Worm (Caenorhabditis elegans): ENCODE data around the gene abu-2.
A peak's percentile ranks its signal among the peaks of the same experiment; 100 is the strongest.

Gene abu-2

DNA sequence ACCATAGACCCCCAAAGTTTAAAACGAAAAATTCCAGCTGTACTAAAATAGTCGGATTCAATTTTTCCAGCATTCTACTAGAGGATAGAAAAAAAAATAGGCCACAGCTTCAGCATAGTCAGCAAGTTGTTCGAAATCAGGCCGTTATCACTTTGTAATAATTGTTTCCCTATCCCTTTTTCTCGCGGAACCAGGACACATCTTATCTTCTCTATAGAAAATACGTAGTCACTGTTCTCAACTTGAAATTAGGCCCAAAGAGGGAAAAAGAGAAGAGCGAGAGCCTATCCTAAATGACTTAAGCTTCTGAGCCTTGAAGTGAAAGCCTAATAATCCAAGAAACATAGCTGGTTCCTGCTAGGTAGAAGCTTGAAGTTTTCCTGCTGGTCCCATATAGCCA lies 35.2 kb upstream of the abu-2 start:
- TF ChIP-seq nhr-102 (tag; optimal IDR thresholded peaks at IDR 0.05), result no peak
- TF ChIP-seq dmd-6 (GFP tag; IDR thresholded peaks at IDR 0.05), result no peak
- peak; percentile 19 for TF ChIP-seq hlh-30 (tag; optimal IDR thresholded peaks at IDR 0.05; ENCODE audit: insufficient read depth)
- TF ChIP-seq ceh-62 (tag; optimal IDR thresholded peaks at IDR 0.05), result no peak
- TF ChIP-seq ceh-32 (tag; optimal IDR thresholded peaks at IDR 0.05; ENCODE audit: poor library complexity), result no peak
- no peak for TF ChIP-seq dmd-8 (GFP tag; IDR thresholded peaks at IDR 0.05)
- TF ChIP-seq hif-1 (tag; optimal IDR thresholded peaks at IDR 0.05), result no peak
- TF ChIP-seq lim-7 (GFP tag; IDR thresholded peaks at IDR 0.05), result no peak
- peak in 1 of 2 experiments; percentile 22 for TF ChIP-seq lsy-2 (tag; optimal IDR thresholded peaks at IDR 0.05)
- no peak for TF ChIP-seq ceh-82 (tag; optimal IDR thresholded peaks at IDR 0.05)
- TF ChIP-seq F49E8.2 (tag; optimal IDR thresholded peaks at IDR 0.05; ENCODE audit: borderline replicate concordance), result no peak
- no peak for TF ChIP-seq pqm-1 (tag; optimal IDR thresholded peaks at IDR 0.05)
- TF ChIP-seq duxl-1 (tag; optimal IDR thresholded peaks at IDR 0.05; ENCODE audit: poor library complexity), result peak; percentile 64
- no peak for TF ChIP-seq mxl-2 (GFP tag; conservative IDR thresholded peaks at IDR 0.05)
- no peak for TF ChIP-seq unc-62 (GFP tag; optimal IDR thresholded peaks at IDR 0.05 in 1 of 2)
- TF ChIP-seq unc-62 (tag; optimal IDR thresholded peaks at IDR 0.05), result no peak
- TF ChIP-seq skn-1 (tag; optimal IDR thresholded peaks at IDR 0.05), result no peak
- no peak for TF ChIP-seq mdl-1 (tag; optimal IDR thresholded peaks at IDR 0.05)
- TF ChIP-seq ctbp-1 (GFP tag; IDR thresholded peaks at IDR 0.05), result no peak
- TF ChIP-seq ama-1 (optimal IDR thresholded peaks at IDR 0.05), result peak; percentile 80
- no peak for TF ChIP-seq F44E2.7 (GFP tag; IDR thresholded peaks at IDR 0.05)
- no peak for TF ChIP-seq mdt-29 (GFP tag; IDR thresholded peaks at IDR 0.05)
- TF ChIP-seq zip-2 (tag; optimal IDR thresholded peaks at IDR 0.05), result peak; percentile 19
- TF ChIP-seq nhr-42 (GFP tag; IDR thresholded peaks at IDR 0.05), result peak; percentile 39; the same call in 1 of the 2 replicates
- no peak for TF ChIP-seq madf-5 (GFP tag; IDR thresholded peaks at IDR 0.05)
- TF ChIP-seq nhr-6 (tag; optimal IDR thresholded peaks at IDR 0.05), result no peak
- TF ChIP-seq nhr-28 (tag; optimal IDR thresholded peaks at IDR 0.05), result no peak
- TF ChIP-seq daf-12 (tag; optimal IDR thresholded peaks at IDR 0.05), result no peak
- no peak for TF ChIP-seq nhr-10 (tag; optimal IDR thresholded peaks at IDR 0.05)
- no peak for TF ChIP-seq ceh-44 (GFP tag; IDR thresholded peaks at IDR 0.05)
- peak; percentile 0 for TF ChIP-seq spr-1 (tag; optimal IDR thresholded peaks at IDR 0.05)
- no peak for TF ChIP-seq cey-2 (tag; optimal IDR thresholded peaks at IDR 0.05; ENCODE audit: borderline replicate concordance, insufficient read depth)
- TF ChIP-seq lin-38 (GFP tag; IDR thresholded peaks at IDR 0.05), result no peak
- TF ChIP-seq T20F7.1 (GFP tag; optimal IDR thresholded peaks at IDR 0.05), result no peak
- peak; percentile 45 for TF ChIP-seq aha-1 (tag)
- TF ChIP-seq lin-13 (GFP tag; optimal IDR thresholded peaks at IDR 0.05), result no peak
- no peak for TF ChIP-seq daf-16 (GFP tag; optimal IDR thresholded peaks at IDR 0.05)
- peak; percentile 3 for TF ChIP-seq daf-16 (tag; optimal IDR thresholded peaks at IDR 0.05)
- no peak for TF ChIP-seq dmd-9 (GFP tag; IDR thresholded peaks at IDR 0.05)
- no peak for TF ChIP-seq ZK337.2 (GFP tag; IDR thresholded peaks at IDR 0.05)
- no peak for TF ChIP-seq mxl-3 (GFP tag; optimal IDR thresholded peaks at IDR 0.05)
- TF ChIP-seq tra-1 (GFP tag; IDR thresholded peaks at IDR 0.05), result no peak
- no peak for TF ChIP-seq snpc-4 (tag; optimal IDR thresholded peaks at IDR 0.05)
- no peak for TF ChIP-seq vab-7 (GFP tag; IDR thresholded peaks at IDR 0.05)
- TF ChIP-seq madf-9 (GFP tag; conservative IDR thresholded peaks at IDR 0.05), result no peak
- 0 out of 2 replicates have a peak, but pooled peaks have one; percentile 66 for TF ChIP-seq D1046.2 (GFP tag; IDR thresholded peaks at IDR 0.05)
- TF ChIP-seq set-16 (GFP tag; IDR thresholded peaks at IDR 0.05), result no peak
- TF ChIP-seq egl-27 (tag; optimal IDR thresholded peaks at IDR 0.05), result no peak
- TF ChIP-seq nhr-111 (GFP tag; optimal IDR thresholded peaks at IDR 0.05), result no peak
- TF ChIP-seq lir-3 (tag; optimal IDR thresholded peaks at IDR 0.05), result no peak
- TF ChIP-seq nhr-77 (tag; optimal IDR thresholded peaks at IDR 0.05), result no peak
- no peak for TF ChIP-seq rbr-2 (tag; optimal IDR thresholded peaks at IDR 0.05)
- no peak for TF ChIP-seq Y105C5A.15 (GFP tag; IDR thresholded peaks at IDR 0.05)
